Fruit fly (Drosophila melanogaster): ENCODE measurements around the gene CG4565.

CG4565 gene

DNA sequence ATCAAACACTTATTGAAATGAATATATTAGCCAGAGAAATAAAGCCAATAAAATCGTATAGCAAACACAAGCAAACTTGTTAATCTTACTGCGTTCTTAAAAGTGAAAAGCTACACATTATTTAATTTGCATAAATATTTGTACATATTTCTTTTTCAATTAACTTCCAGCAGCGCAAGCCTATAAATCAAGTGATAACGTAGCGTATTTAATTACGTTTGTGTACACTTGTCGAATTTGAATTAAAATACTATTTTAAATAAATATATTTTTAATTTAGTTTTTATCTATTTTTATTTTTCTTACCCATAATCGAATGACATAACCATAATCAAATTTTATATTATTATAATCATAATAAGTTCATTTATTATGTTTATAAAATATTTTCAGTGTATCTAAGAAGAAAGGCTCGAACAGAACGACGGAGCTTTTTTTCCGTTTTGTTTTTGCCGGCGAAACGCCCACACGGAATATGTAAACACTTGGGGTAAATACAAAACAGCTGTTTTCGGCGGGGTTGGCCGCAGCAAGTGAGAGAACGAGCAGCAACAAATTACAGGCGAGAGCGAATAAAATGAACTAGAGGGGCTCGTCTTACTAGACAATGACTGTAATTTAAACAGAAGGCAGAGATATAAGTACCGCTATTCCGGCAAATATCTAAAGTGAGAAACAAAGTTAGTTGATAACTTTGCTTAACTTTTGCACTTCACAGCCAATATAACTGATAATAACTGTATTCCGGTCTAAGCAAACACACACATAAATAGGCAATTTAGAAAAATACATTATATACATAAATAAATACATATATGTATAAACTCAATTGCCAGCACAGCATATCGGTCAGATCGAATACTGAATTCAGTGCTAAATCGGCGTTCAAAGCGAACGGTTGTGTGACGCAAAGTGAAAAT lies 23.3 kb downstream of the CG4565 start, which contains the start of gene Sodh2:
Sodh2 (plus strand) TSS at position 870 of the 920 bp plus-strand sequence.
- TF ChIP-seq CrebA (GFP tag; optimal IDR thresholded peaks at IDR 0.05; ENCODE audit: borderline replicate concordance): no peak
- TF ChIP-seq Hnf4 (GFP tag; optimal IDR thresholded peaks at IDR 0.05): peak; percentile 65
- TF ChIP-seq sage (GFP tag; optimal IDR thresholded peaks at IDR 0.05): peak; percentile 64
- no peak for TF ChIP-seq Myc (optimal IDR thresholded peaks at IDR 0.05)
- peak; percentile 36 for TF ChIP-seq GATAd (GFP tag; optimal IDR thresholded peaks at IDR 0.05)
- peak; percentile 55 for TF ChIP-seq ey (GFP tag; optimal IDR thresholded peaks at IDR 0.05)
- TF ChIP-seq dsf (GFP tag; optimal IDR thresholded peaks at IDR 0.05; ENCODE audit: borderline replicate concordance): no peak
- TF ChIP-seq Abd-B (GFP tag; optimal IDR thresholded peaks at IDR 0.05): no peak
- peak; percentile 17 for TF ChIP-seq CG32264 (GFP tag; optimal IDR thresholded peaks at IDR 0.05)
- TF ChIP-seq dmrt93B (GFP tag; optimal IDR thresholded peaks at IDR 0.05): peak; percentile 51
- peak; percentile 98 for TF ChIP-seq Hr83 (GFP tag; optimal IDR thresholded peaks at IDR 0.05; ENCODE audit: poor library complexity, severe bottlenecking)
- peak; percentile 86 for TF ChIP-seq OdsH (GFP tag; optimal IDR thresholded peaks at IDR 0.05)
- peak; percentile 72 for TF ChIP-seq br (GFP tag; optimal IDR thresholded peaks at IDR 0.05)
- no peak for TF ChIP-seq Dif (GFP tag; optimal IDR thresholded peaks at IDR 0.05; ENCODE audit: partially characterized antibody)
- TF ChIP-seq psq (GFP tag; optimal IDR thresholded peaks at IDR 0.05): peak; percentile 83
- TF ChIP-seq h (GFP tag; optimal IDR thresholded peaks at IDR 0.05): peak; percentile 85
- TF ChIP-seq Rel (GFP tag; optimal IDR thresholded peaks at IDR 0.05): peak; percentile 58
- peak; percentile 74 for TF ChIP-seq Rel (tag; optimal IDR thresholded peaks at IDR 0.05)
- peak in 1 of 2 experiments; percentile 87 for TF ChIP-seq foxo (GFP tag; optimal IDR thresholded peaks at IDR 0.05)
- no peak for TF ChIP-seq dl (GFP tag; optimal IDR thresholded peaks at IDR 0.05; ENCODE audit: insufficient read depth in 1 of 2, partially characterized antibody in 2 of 2)
- peak; percentile 65 for TF ChIP-seq CG9705 (GFP tag; optimal IDR thresholded peaks at IDR 0.05)
- TF ChIP-seq lola (GFP tag; optimal IDR thresholded peaks at IDR 0.05): no peak
- TF ChIP-seq pan (optimal IDR thresholded peaks at IDR 0.05): no peak
- TF ChIP-seq N (GFP tag; optimal IDR thresholded peaks at IDR 0.05): no peak
- no peak for TF ChIP-seq usp (GFP tag; optimal IDR thresholded peaks at IDR 0.05)
- TF ChIP-seq Vsx2 (GFP tag; optimal IDR thresholded peaks at IDR 0.05; ENCODE audit: partially characterized antibody): no peak
- no peak for TF ChIP-seq tai (GFP tag; optimal IDR thresholded peaks at IDR 0.05)
- peak; percentile 86 for TF ChIP-seq HLH106 (tag; optimal IDR thresholded peaks at IDR 0.05)
- TF ChIP-seq rgr (GFP tag; optimal IDR thresholded peaks at IDR 0.05): peak; percentile 88
- TF ChIP-seq jim (GFP tag; optimal IDR thresholded peaks at IDR 0.05): no peak
- TF ChIP-seq Hr78 (GFP tag; optimal IDR thresholded peaks at IDR 0.05): no peak
- peak; percentile 67 for TF ChIP-seq brk (GFP tag; optimal IDR thresholded peaks at IDR 0.05)
- TF ChIP-seq Jra (GFP tag; optimal IDR thresholded peaks at IDR 0.05): peak; percentile 23
- TF ChIP-seq woc (GFP tag; optimal IDR thresholded peaks at IDR 0.05): peak; percentile 46
- peak; percentile 7 for TF ChIP-seq Mio (GFP tag; optimal IDR thresholded peaks at IDR 0.05)
- TF ChIP-seq Sp1 (GFP tag; optimal IDR thresholded peaks at IDR 0.05): peak; percentile 91
- peak; percentile 70 for TF ChIP-seq fru (GFP tag; optimal IDR thresholded peaks at IDR 0.05)
- TF ChIP-seq Dfd (GFP tag; optimal IDR thresholded peaks at IDR 0.05): no peak
- TF ChIP-seq sv (GFP tag; optimal IDR thresholded peaks at IDR 0.05): no peak

DNA sequence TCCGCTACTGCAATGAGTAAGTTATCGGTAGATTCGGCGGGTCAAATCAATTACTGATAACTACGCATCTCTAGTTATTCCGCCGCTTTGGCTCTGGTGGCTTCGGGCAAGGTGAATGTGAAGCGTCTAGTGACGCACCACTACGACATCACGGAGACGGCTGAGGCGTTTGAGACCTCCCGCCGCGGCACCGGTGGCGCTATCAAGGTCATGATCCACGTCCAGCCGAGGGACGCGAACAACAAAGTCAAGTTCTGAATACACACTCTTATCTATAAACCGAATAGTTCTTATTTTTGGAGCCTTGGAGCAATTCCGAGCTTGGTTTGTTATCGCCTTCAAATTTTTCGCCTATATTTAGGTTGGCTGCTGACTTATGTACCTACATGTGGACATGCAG lies 25.3 kb downstream of the CG4565 start:
- no peak for TF ChIP-seq Mio (GFP tag; optimal IDR thresholded peaks at IDR 0.05)
- TF ChIP-seq CrebA (GFP tag; optimal IDR thresholded peaks at IDR 0.05; ENCODE audit: borderline replicate concordance): no peak
- TF ChIP-seq dmrt93B (GFP tag; optimal IDR thresholded peaks at IDR 0.05): no peak
- no peak for TF ChIP-seq sage (GFP tag; optimal IDR thresholded peaks at IDR 0.05)
- TF ChIP-seq fru (GFP tag; optimal IDR thresholded peaks at IDR 0.05): no peak
- TF ChIP-seq Jra (GFP tag; optimal IDR thresholded peaks at IDR 0.05): no peak
- no peak for TF ChIP-seq br (GFP tag; optimal IDR thresholded peaks at IDR 0.05)
- TF ChIP-seq Dfd (GFP tag; optimal IDR thresholded peaks at IDR 0.05): no peak
- TF ChIP-seq ey (GFP tag; optimal IDR thresholded peaks at IDR 0.05): no peak
- no peak for TF ChIP-seq usp (GFP tag; optimal IDR thresholded peaks at IDR 0.05)
- no peak for TF ChIP-seq foxo (GFP tag; optimal IDR thresholded peaks at IDR 0.05)
- TF ChIP-seq sv (GFP tag; optimal IDR thresholded peaks at IDR 0.05): no peak
- TF ChIP-seq dl (GFP tag; optimal IDR thresholded peaks at IDR 0.05; ENCODE audit: insufficient read depth in 1 of 2, partially characterized antibody in 2 of 2): no peak
- no peak for TF ChIP-seq woc (GFP tag; optimal IDR thresholded peaks at IDR 0.05)
- no peak for TF ChIP-seq CG32264 (GFP tag; optimal IDR thresholded peaks at IDR 0.05)
- no peak for TF ChIP-seq h (GFP tag; optimal IDR thresholded peaks at IDR 0.05)

All from whole organism, wandering third instar larva.